Worm (Caenorhabditis elegans) whole organism, mixed stage, embryonic: ENCODE results near the gene F26C11.4.
"Not testable (repeated sequence)": the region's sequence is repeated elsewhere in the genome, so short reads cannot be mapped to it uniquely, and the experiment has no call there.

Source experiments
- bed-3 ChIP-seq: fragments of 200-800 bp; sonication (Bioruptor generic); optimal IDR thresholded peaks from 3 replicates; lab custom pipeline; 2018; ENCODE audit warnings: mild to moderate bottlenecking, missing genetic modification characterization, moderate library complexity, missing compliant biosample characterization
- blmp-1 ChIP-seq: fragments of 150-350 bp; optimal IDR thresholded peaks from 2 replicates; lab custom pipeline; 2014; ENCODE audit warnings: missing biosample characterization, missing genetic modification characterization
- ceh-83 ChIP-seq: fragments of 200-800 bp; sonication (Bioruptor generic); optimal IDR thresholded peaks from 2 replicates; lab custom pipeline; 2018; ENCODE audit warnings: mild to moderate bottlenecking, missing genetic modification characterization, missing compliant biosample characterization
- ces-1 ChIP-seq: fragments of 150-350 bp; optimal IDR thresholded peaks from 2 replicates; lab custom pipeline; 2014; ENCODE audit warnings: missing biosample characterization, missing genetic modification reagents, missing genetic modification characterization
- drap-1 ChIP-seq: fragments of 200-800 bp; sonication (Bioruptor generic); optimal IDR thresholded peaks from 3 replicates; lab custom pipeline; 2018; ENCODE audit warnings: mild to moderate bottlenecking, missing genetic modification characterization, missing compliant biosample characterization
- elt-1 ChIP-seq: sonication (generic microtip); optimal IDR thresholded peaks from 2 replicates; lab custom pipeline; 2017; ENCODE audit warnings: missing genetic modification characterization, mild to moderate bottlenecking, missing compliant biosample characterization, antibody characterized with exemption, moderate library complexity, borderline replicate concordance; ENCODE audit not compliant: insufficient read depth
- hlh-1 ChIP-seq: fragments of 150-350 bp; optimal IDR thresholded peaks from 2 replicates; lab custom pipeline; 2014; ENCODE audit warnings: missing biosample characterization, missing genetic modification reagents, missing genetic modification characterization
- mls-2 ChIP-seq: sonication (generic microtip); optimal IDR thresholded peaks from 2 replicates; lab custom pipeline; 2016; ENCODE audit warnings: mild to moderate bottlenecking, missing genetic modification characterization, moderate library complexity, missing compliant biosample characterization
- nhr-28 ChIP-seq: fragments of 150-350 bp; optimal IDR thresholded peaks from 2 replicates; lab custom pipeline; 2014; ENCODE audit warnings: missing biosample characterization, missing genetic modification characterization
- pha-4 ChIP-seq: fragments of 150-350 bp; optimal IDR thresholded peaks from 2 replicates; lab custom pipeline; 2018; ENCODE audit warnings: missing biosample characterization, missing genetic modification reagents, missing genetic modification characterization
- sem-2 ChIP-seq: fragments of 200-800 bp; sonication (Bioruptor generic); optimal IDR thresholded peaks from 2 replicates; lab custom pipeline; 2018; ENCODE audit warnings: mild to moderate bottlenecking, missing genetic modification characterization, missing compliant biosample characterization
- snpc-4 ChIP-seq: fragments of 150-350 bp; optimal IDR thresholded peaks from 2 replicates; lab custom pipeline; 2014; ENCODE audit warnings: missing biosample characterization, missing genetic modification characterization
- unc-39 ChIP-seq: fragments of 150-350 bp; optimal IDR thresholded peaks from 2 replicates; lab custom pipeline; 2014; ENCODE audit warnings: missing biosample characterization, missing genetic modification characterization
- unc-62 ChIP-seq: fragments of 150-350 bp; optimal IDR thresholded peaks from 2 replicates; lab custom pipeline; 2014; ENCODE audit warnings: missing biosample characterization, missing genetic modification reagents, missing genetic modification characterization
- zip-8 ChIP-seq: fragments of 150-350 bp; optimal IDR thresholded peaks from 2 replicates; lab custom pipeline; 2014; ENCODE audit warnings: missing biosample characterization, missing genetic modification characterization

Gene F26C11.4

ce11 chrII:9868207-9868606 is 47.9 kb downstream of the F26C11.4 start:
- TF ChIP-seq elt-1 (tag; lab: Kevin White, UChicago) (no peak), blmp-1 (no peak), bed-3 (GFP tag; lab: Kevin White, UChicago) (no peak), pha-4 (tag; lab: Kevin White, UChicago) (no peak), sem-2 (no peak), nhr-28 (tag; lab: Kevin White, UChicago) (no peak), snpc-4 (tag; lab: Kevin White, UChicago) (no peak), ces-1 (GFP tag; lab: Kevin White, UChicago) (no peak), ceh-83 (GFP tag; lab: Kevin White, UChicago) (no peak), unc-62 (no peak), drap-1 (GFP tag; lab: Kevin White, UChicago) (no peak), hlh-1 (no peak), mls-2 (tag; lab: Kevin White, UChicago) (no peak)

DNA sequence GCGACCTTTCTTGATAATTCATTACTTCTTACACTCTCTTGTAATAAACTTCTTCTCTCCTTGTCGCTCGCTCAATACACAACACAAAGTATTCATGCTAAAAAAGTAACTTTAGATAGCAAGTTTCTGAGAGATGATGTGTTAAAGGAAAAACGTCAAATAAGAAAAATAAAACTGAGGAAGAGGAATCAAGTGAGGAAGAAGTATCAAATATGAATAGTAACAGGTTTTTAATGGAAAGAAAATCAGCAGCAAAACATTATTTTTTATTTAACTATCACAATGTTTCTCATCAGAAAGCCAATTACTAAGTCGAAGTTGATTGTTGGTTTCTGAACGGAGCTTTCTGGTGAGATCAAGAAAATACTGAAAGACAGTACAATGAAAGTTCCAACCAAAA is 49.7 kb downstream of the F26C11.4 start, which contains the start of gene chil-1:
chil-1 (minus strand) TSS at position 101 of the 400 bp plus-strand sequence.
- TF ChIP-seq unc-39 (tag; lab: Kevin White, UChicago); zip-8 (tag; lab: Kevin White, UChicago); unc-62: not testable (repeated sequence)
